Worm (Caenorhabditis elegans): ENCODE data around the gene ctsa-1.2.

Gene ctsa-1.2

ce11 chrII:11746782-11747288, 7.7 kb downstream of the ctsa-1.2 start (continued):
- TF ChIP-seq cebp-2 (GFP tag; IDR thresholded peaks at IDR 0.05): 0 out of 2 replicates have a peak, but pooled peaks have one; percentile 42

- TF ChIP-seq D2030.7 (GFP tag; IDR thresholded peaks at IDR 0.05) (0 out of 2 replicates have a peak, but pooled peaks have one; percentile 13), F23B12.7 (tag; optimal IDR thresholded peaks at IDR 0.05; ENCODE audit: insufficient read depth) (peak; percentile 1), let-607 (tag; optimal IDR thresholded peaks at IDR 0.05) (no peak), athp-1 (tag; optimal IDR thresholded peaks at IDR 0.05) (peak; percentile 27), lag-1 (GFP tag; IDR thresholded peaks at IDR 0.05) (no peak), madf-6 (GFP tag; IDR thresholded peaks at IDR 0.05) (peak; percentile 39; the same call in 1 of the 2 replicates), lsl-1 (GFP tag; optimal IDR thresholded peaks at IDR 0.05) (peak; percentile 67)
Observed at ce11 chrII:11747889-11748288, 8.7 kb downstream of the ctsa-1.2 start.

- TF ChIP-seq attf-6 (GFP tag; IDR thresholded peaks at IDR 0.05) (no peak), hmg-1.2 (GFP tag; IDR thresholded peaks at IDR 0.05) (peak; percentile 11; the same call in 1 of the 2 replicates), efl-1 (GFP tag; optimal IDR thresholded peaks at IDR 0.05) (peak; percentile 6), zfh-2 (GFP tag; conservative IDR thresholded peaks at IDR 0.05) (no peak)
Observed at ce11 chrII:11748494-11748893, 9.3 kb downstream of the ctsa-1.2 start, which contains the start of the genes F44E5.17 and gpb-1. Gene F44E5.17, minus strand, starts transcription at chrII:11748594. Gene gpb-1, minus strand, starts transcription at chrII:11748611.

ce11 chrII:11749490-11750172, 10.5 kb downstream of the ctsa-1.2 start:
- TF ChIP-seq nfya-1 (tag; optimal IDR thresholded peaks at IDR 0.05; ENCODE audit: borderline replicate concordance, insufficient read depth) (no peak), lir-1 (GFP tag; conservative IDR thresholded peaks at IDR 0.05) (peak; percentile 66), lin-26 (GFP tag; IDR thresholded peaks at IDR 0.05) (0 out of 2 replicates have a peak, but pooled peaks have one; percentile 61), K11D2.4 (GFP tag; IDR thresholded peaks at IDR 0.05) (peak; percentile 73), K12H6.12 (tag; optimal IDR thresholded peaks at IDR 0.05) (peak; percentile 87), hmg-1.2 (GFP tag; IDR thresholded peaks at IDR 0.05) (peak; percentile 85), nhr-80 (tag; optimal IDR thresholded peaks at IDR 0.05) (peak; percentile 83), mcd-1 (GFP tag; IDR thresholded peaks at IDR 0.05) (peak; percentile 73), lin-40 (tag; optimal IDR thresholded peaks at IDR 0.05) (peak; percentile 91), somi-1 (GFP tag; optimal IDR thresholded peaks at IDR 0.05) (peak; percentile 17), lin-35 (GFP tag; optimal IDR thresholded peaks at IDR 0.05) (peak in 1 of 3 experiments; percentile 66), repo-1 (tag; optimal IDR thresholded peaks at IDR 0.05) (peak; percentile 70), him-1 (tag; optimal IDR thresholded peaks at IDR 0.05) (no peak), rcor-1 (GFP tag; IDR thresholded peaks at IDR 0.05) (0 out of 2 replicates have a peak, but pooled peaks have one; percentile 8), ztf-6 (GFP tag; IDR thresholded peaks at IDR 0.05) (no peak), madf-10 (tag; optimal IDR thresholded peaks at IDR 0.05) (peak; percentile 81), ceh-27 (GFP tag; optimal IDR thresholded peaks at IDR 0.05) (peak; percentile 76), hlh-12 (tag; optimal IDR thresholded peaks at IDR 0.05) (no peak), B0035.1 (tag; optimal IDR thresholded peaks at IDR 0.05) (peak; percentile 38), Y56A3A.18 (GFP tag; IDR thresholded peaks at IDR 0.05) (no peak), aptf-2 (GFP tag; conservative IDR thresholded peaks at IDR 0.05) (no peak), bed-2 (GFP tag; IDR thresholded peaks at IDR 0.05) (peak; percentile 49; the same call in 1 of the 2 replicates), egrh-3 (GFP tag; IDR thresholded peaks at IDR 0.05) (peak; percentile 89), gei-17 (GFP tag; optimal IDR thresholded peaks at IDR 0.05) (peak; percentile 65), ekl-4 (GFP tag; IDR thresholded peaks at IDR 0.05) (0 out of 2 replicates have a peak, but pooled peaks have one; percentile 57), lsl-1 (GFP tag; optimal IDR thresholded peaks at IDR 0.05) (no peak), ZK185.1 (tag; optimal IDR thresholded peaks at IDR 0.05; ENCODE audit: poor library complexity, severe bottlenecking) (peak; percentile 40), fkh-3 (tag; optimal IDR thresholded peaks at IDR 0.05) (no peak), cebp-1 (GFP tag; IDR thresholded peaks at IDR 0.05) (0 out of 2 replicates have a peak, but pooled peaks have one; percentile 50), cebp-1 (tag; optimal IDR thresholded peaks at IDR 0.05) (peak; percentile 90), T07F8.4 (tag; optimal IDR thresholded peaks at IDR 0.05) (peak; percentile 41)

All from whole organism, young adult.